Worm (Caenorhabditis elegans): Measurements from ENCODE around the gene F11A5.15.

- TF ChIP-seq R02D3.7 (tag; optimal IDR thresholded peaks at IDR 0.05) (no peak), nhr-6 (tag; optimal IDR thresholded peaks at IDR 0.05) (no peak), zag-1 (tag; optimal IDR thresholded peaks at IDR 0.05) (no peak), ceh-16 (tag; optimal IDR thresholded peaks at IDR 0.05) (no peak), mdl-1 (tag; optimal IDR thresholded peaks at IDR 0.05) (no peak), C34F6.9 (tag; optimal IDR thresholded peaks at IDR 0.05) (no peak), elt-3 (tag; optimal IDR thresholded peaks at IDR 0.05) (no peak)
Observed at ce11 chrV:16210257-16211002, 8.0 kb downstream of the F11A5.15 start, which contains the start of gene F11A5.16.

All from whole organism, L2 larva.